Worm (Caenorhabditis elegans) whole organism, L4/young adult: ENCODE data around the gene ccdc-47.

Experiments used
- W03F9.2 ChIP-seq: fragments of 150-350 bp; optimal IDR thresholded peaks from 2 replicates; lab custom pipeline; 2014; ENCODE audit warnings: missing biosample characterization, missing genetic modification characterization
- dao-5 ChIP-seq: sonication (generic microtip); optimal IDR thresholded peaks from 2 replicates; lab custom pipeline; 2016; ENCODE audit warnings: missing genotype, missing genetic modification characterization, moderate library complexity, missing compliant biosample characterization
- him-1 ChIP-seq: sonication (generic microtip); optimal IDR thresholded peaks from 2 replicates; lab custom pipeline; 2016; ENCODE audit warnings: missing genotype, missing genetic modification reagents, missing genetic modification characterization, missing compliant biosample characterization

DNA sequence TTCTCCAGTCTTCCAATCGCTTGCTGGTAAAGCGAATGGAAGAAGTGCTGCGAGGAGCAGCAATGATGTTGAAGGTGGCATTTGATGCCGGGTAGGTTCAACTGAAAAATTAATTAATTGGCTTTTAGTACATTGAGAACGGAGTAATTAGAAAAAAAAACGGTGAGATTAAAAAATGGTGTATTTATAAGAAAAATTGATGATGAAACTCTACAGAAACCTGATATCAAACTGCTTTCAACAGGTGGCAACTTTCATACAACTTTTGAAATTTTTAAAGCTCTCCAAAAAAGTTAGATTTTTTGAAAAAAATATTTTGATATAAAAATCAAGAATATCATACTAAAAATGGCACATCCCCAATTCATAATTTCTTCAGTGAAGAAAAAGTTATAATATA is 2.7 kb upstream of the ccdc-47 start, which contains the start of gene pat-3:
- no peak for TF ChIP-seq him-1 (tag; lab: Kevin White, UChicago)
- TF ChIP-seq dao-5 = no peak
- no peak for TF ChIP-seq W03F9.2 (tag; lab: Kevin White, UChicago)
